Fruit fly (Drosophila melanogaster): ENCODE measurements around the gene CG5645.

DNA sequence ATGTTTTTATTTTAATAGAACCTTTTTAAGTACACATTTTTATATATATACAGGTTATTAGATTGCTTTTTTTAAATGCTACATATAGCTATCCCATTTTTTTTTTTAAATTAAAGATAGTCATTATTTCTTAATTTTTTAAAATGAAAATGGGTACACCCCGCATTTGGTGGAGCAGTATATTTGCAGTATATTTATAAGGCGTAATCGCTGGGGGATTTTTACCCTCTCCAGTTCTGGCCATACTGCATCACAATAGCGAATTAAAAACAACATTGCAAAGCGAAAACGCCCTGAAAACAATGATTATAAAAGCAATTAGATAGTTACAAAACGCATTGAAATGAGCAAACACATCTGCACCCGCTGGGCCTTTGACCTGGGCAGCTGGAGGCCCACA is 12.5 kb upstream of the CG5645 start, which contains the start of gene CG32099:
- TF ChIP-seq Sin3A (optimal IDR thresholded peaks at IDR 0.05) = no peak
- no peak for TF ChIP-seq insv (optimal IDR thresholded peaks at IDR 0.05)
- TF ChIP-seq psq (optimal IDR thresholded peaks at IDR 0.05) = no peak
- TF ChIP-seq Myc (optimal IDR thresholded peaks at IDR 0.05) = no peak

Measured in Kc167 (cell line).